Fruit fly (Drosophila melanogaster) whole organism: Measurements from ENCODE around the gene CG7492.

Experiments
- Dll ChIP-seq: fragments of >200 bp; optimal IDR thresholded peaks from 2 replicates; lab custom pipeline; 2017
- usp ChIP-seq: fragments of >200 bp; optimal IDR thresholded peaks from 2 replicates; lab custom pipeline; 2017; ENCODE audit warnings: missing biosample characterization, missing genetic modification characterization, mixed read lengths

DNA sequence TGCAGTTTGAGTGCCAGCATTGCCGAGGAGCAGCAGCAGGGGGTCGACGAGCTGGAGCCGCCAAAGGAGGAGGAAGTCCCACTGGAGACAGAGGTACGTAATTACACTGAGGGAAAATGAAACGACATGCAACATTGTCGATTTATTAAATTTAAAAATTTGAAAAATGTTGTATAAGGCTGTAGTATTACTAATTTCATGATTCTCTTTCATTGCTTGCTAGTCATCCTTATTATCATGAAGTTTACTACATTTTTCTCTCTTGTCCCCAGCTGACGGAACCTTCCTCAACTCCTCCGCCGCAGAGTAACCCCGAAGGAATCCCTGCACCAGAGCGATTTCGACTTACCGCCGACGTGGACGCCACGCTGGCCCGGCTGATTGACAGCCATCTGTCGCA, 51.2 kb downstream of the CG7492 start:
- TF ChIP-seq usp (no peak), Dll (no peak)
